Worm (Caenorhabditis elegans) whole organism, L4 larva: ENCODE data around the gene Y57A10C.10.
A peak's percentile ranks its signal among the peaks of the same experiment; 100 is the strongest.

ENCODE experiments used
- F37D6.2 ChIP-seq: sonication (generic microtip); optimal IDR thresholded peaks from 2 replicates; lab custom pipeline; 2016; ENCODE audit warnings: mild to moderate bottlenecking, missing genetic modification characterization, missing compliant biosample characterization
- F49E8.2 ChIP-seq: sonication (generic microtip); optimal IDR thresholded peaks from 2 replicates; lab custom pipeline; 2016; ENCODE audit warnings: missing compliant biosample characterization, mild to moderate bottlenecking, missing genetic modification characterization, borderline replicate concordance
- T20F7.1 ChIP-seq: fragments of 200-800 bp; sonication (Bioruptor generic); optimal IDR thresholded peaks from 2 replicates; lab custom pipeline; 2018; ENCODE audit warnings: mild to moderate bottlenecking, missing genetic modification characterization, missing compliant biosample characterization
- ceh-82 ChIP-seq: sonication (generic microtip); optimal IDR thresholded peaks from 2 replicates; lab custom pipeline; 2017; ENCODE audit warnings: missing biosample characterization, missing genetic modification characterization
- cey-2 ChIP-seq: sonication (generic microtip); optimal IDR thresholded peaks from 3 replicates; lab custom pipeline; 2017; ENCODE audit warnings: missing genetic modification characterization, mild to moderate bottlenecking, missing compliant biosample characterization, antibody characterized with exemption, borderline replicate concordance; ENCODE audit not compliant: insufficient read depth
- daf-12 ChIP-seq: fragments of 150-350 bp; optimal IDR thresholded peaks from 2 replicates; lab custom pipeline; 2014; ENCODE audit warnings: missing biosample characterization, missing genetic modification reagents, missing genetic modification characterization
- daf-16 ChIP-seq, 3 experiments: sonication (generic microtip); optimal IDR thresholded peaks; 2 replicates each; lab custom pipeline; 2016 to 2017; ENCODE audit warnings: missing genetic modification characterization in 3 of 3, missing genetic modification reagents in 3 of 3, mild to moderate bottlenecking in 2 of 3, missing compliant biosample characterization in 2 of 3, missing biosample characterization in 1 of 3, moderate library complexity in 1 of 3
- dmd-6 ChIP-seq: fragments of 200-800 bp; sonication (Bioruptor generic); IDR thresholded peaks from 2 replicates; pipeline ENCODE4 v1.3.6; 2022; ENCODE audit warnings: missing genetic modification reagents, missing genetic modification characterization, missing compliant biosample characterization
- dmd-8 ChIP-seq: fragments of 200-800 bp; sonication (Bioruptor generic); IDR thresholded peaks from 2 replicates; pipeline ENCODE4 v1.3.6; 2022; ENCODE audit warnings: missing genetic modification characterization, missing compliant biosample characterization
- dmd-9 ChIP-seq: fragments of 200-800 bp; sonication (Bioruptor generic); IDR thresholded peaks from 2 replicates; pipeline ENCODE4 v1.3.6; 2022; ENCODE audit warnings: missing genetic modification reagents, missing genetic modification characterization, missing compliant biosample characterization
- dve-1 ChIP-seq: sonication (generic microtip); optimal IDR thresholded peaks from 2 replicates; lab custom pipeline; 2017; ENCODE audit warnings: antibody characterized with exemption, mild to moderate bottlenecking, missing genetic modification characterization, missing compliant biosample characterization; ENCODE audit not compliant: insufficient read depth
- egl-27 ChIP-seq: sonication (generic microtip); optimal IDR thresholded peaks from 3 replicates; lab custom pipeline; 2017; ENCODE audit warnings: missing biosample characterization, missing genetic modification reagents, missing genetic modification characterization
- egl-43 ChIP-seq: fragments of 200-800 bp; sonication (Bioruptor generic); IDR thresholded peaks from 2 replicates; pipeline ENCODE4 v1.3.6; 2022; ENCODE audit warnings: missing genetic modification reagents, missing genetic modification characterization, missing compliant biosample characterization
- hlh-11 ChIP-seq: fragments of 200-800 bp; sonication (Bioruptor generic); optimal IDR thresholded peaks from 2 replicates; lab custom pipeline; 2018; ENCODE audit warnings: mild to moderate bottlenecking, missing genetic modification characterization, missing compliant biosample characterization
- hmg-1.1 ChIP-seq: fragments of 200-800 bp; sonication (Bioruptor generic); IDR thresholded peaks from 2 replicates; pipeline ENCODE4 v1.3.6; 2022; ENCODE audit warnings: missing genetic modification reagents, missing genetic modification characterization, missing compliant biosample characterization
- lim-7 ChIP-seq: fragments of 200-800 bp; sonication (Bioruptor generic); IDR thresholded peaks from 2 replicates; pipeline ENCODE4 v1.3.6; 2022; ENCODE audit warnings: missing genetic modification characterization, missing compliant biosample characterization
- lin-1 ChIP-seq: fragments of 200-800 bp; sonication (Bioruptor generic); IDR thresholded peaks from 2 replicates; pipeline ENCODE4 v1.3.6; 2022; ENCODE audit warnings: missing genetic modification reagents, missing genetic modification characterization, missing compliant biosample characterization
- lin-13 ChIP-seq: fragments of 150-350 bp; optimal IDR thresholded peaks from 2 replicates; lab custom pipeline; 2014; ENCODE audit warnings: missing biosample characterization, missing genetic modification reagents, missing genetic modification characterization
- lsy-2 ChIP-seq, 2 experiments: fragments of 150-350 bp in 1 of 2; sonication (generic microtip) in 1 of 2; optimal IDR thresholded peaks; 2 replicates each; lab custom pipeline; 2014 to 2017; ENCODE audit warnings: missing biosample characterization in 2 of 2, missing genetic modification characterization in 2 of 2
- mep-1 ChIP-seq: fragments of 150-350 bp; sonication (generic microtip); optimal IDR thresholded peaks from 3 replicates; lab custom pipeline; 2014; ENCODE audit warnings: missing biosample characterization, missing genetic modification characterization
- mes-2 ChIP-seq: sonication (generic microtip); optimal IDR thresholded peaks from 2 replicates; lab custom pipeline; 2016; ENCODE audit warnings: missing genotype, mild to moderate bottlenecking, missing genetic modification characterization, missing compliant biosample characterization; ENCODE audit not compliant: poor library complexity, severe bottlenecking
- nhr-10 ChIP-seq: fragments of 150-350 bp; optimal IDR thresholded peaks from 2 replicates; lab custom pipeline; 2014; ENCODE audit warnings: missing biosample characterization, missing genetic modification characterization
- nhr-102 ChIP-seq: sonication (generic microtip); optimal IDR thresholded peaks from 2 replicates; lab custom pipeline; 2016; ENCODE audit warnings: mild to moderate bottlenecking, missing genetic modification characterization, moderate library complexity, missing compliant biosample characterization
- nhr-28 ChIP-seq: fragments of 150-350 bp; optimal IDR thresholded peaks from 2 replicates; lab custom pipeline; 2014; ENCODE audit warnings: missing biosample characterization, missing genetic modification characterization
- nhr-42 ChIP-seq: fragments of 200-800 bp; sonication (Bioruptor generic); IDR thresholded peaks from 2 replicates; pipeline ENCODE4 v1.3.6; 2022; ENCODE audit warnings: missing genetic modification characterization, missing compliant biosample characterization
- nhr-6 ChIP-seq: fragments of 150-350 bp; optimal IDR thresholded peaks from 2 replicates; lab custom pipeline; 2014; ENCODE audit warnings: missing biosample characterization, missing genetic modification characterization
- nhr-77 ChIP-seq: fragments of 150-350 bp; optimal IDR thresholded peaks from 2 replicates; lab custom pipeline; 2014; ENCODE audit warnings: missing biosample characterization, missing genetic modification characterization
- pha-4 ChIP-seq, 2 experiments: fragments of 150-350 bp in 1 of 2; fragments of 200-800 bp in 1 of 2; sonication (Bioruptor generic) in 1 of 2; IDR thresholded peaks in 1 of 2; optimal IDR thresholded peaks in 1 of 2; 2 replicates each; pipeline versions ENCODE4 v1.3.6 to Lab custom; 2014 to 2022; ENCODE audit warnings: missing genetic modification characterization in 2 of 2, missing genetic modification reagents in 2 of 2, missing biosample characterization in 1 of 2, missing compliant biosample characterization in 1 of 2
- pqm-1 ChIP-seq: sonication (generic microtip); optimal IDR thresholded peaks from 2 replicates; lab custom pipeline; 2017; ENCODE audit warnings: missing biosample characterization, missing genetic modification characterization
- sdz-12 ChIP-seq: fragments of 200-800 bp; sonication (Bioruptor generic); optimal IDR thresholded peaks from 2 replicates; lab custom pipeline; 2018; ENCODE audit warnings: mild to moderate bottlenecking, missing genetic modification characterization, missing compliant biosample characterization
- set-16 ChIP-seq: fragments of 200-800 bp; sonication (Bioruptor generic); IDR thresholded peaks from 2 replicates; pipeline ENCODE4 v1.3.6; 2022; ENCODE audit warnings: missing genetic modification reagents, missing genetic modification characterization, missing compliant biosample characterization
- skn-1 ChIP-seq: fragments of 150-350 bp; optimal IDR thresholded peaks from 2 replicates; lab custom pipeline; 2014; ENCODE audit warnings: missing biosample characterization, missing genetic modification characterization
- unc-39 ChIP-seq: sonication (generic microtip); optimal IDR thresholded peaks from 2 replicates; lab custom pipeline; 2017; ENCODE audit warnings: missing biosample characterization, missing genetic modification characterization
- unc-62 ChIP-seq, 3 experiments: fragments of 150-350 bp in 1 of 3; sonication (generic microtip); optimal IDR thresholded peaks in 2 of 3; peaks in 1 of 3; 1 replicate in 1 of 3; 2 replicates in 2 of 3; lab custom pipeline; 2014 to 2017; ENCODE audit warnings: missing biosample characterization in 3 of 3, missing genetic modification characterization in 3 of 3, missing genetic modification reagents in 3 of 3, missing genotype in 1 of 3
- vab-7 ChIP-seq: fragments of 200-800 bp; sonication (Bioruptor generic); IDR thresholded peaks from 2 replicates; pipeline ENCODE4 v1.3.6; 2022; ENCODE audit warnings: missing genetic modification reagents, missing genetic modification characterization, missing compliant biosample characterization

Gene Y57A10C.10

ce11 chrII:12436717-12437116 is 4.3 kb downstream of the Y57A10C.10 start:
- no peak for TF ChIP-seq mes-2 (tag; lab: Kevin White, UChicago)
- no peak for TF ChIP-seq sdz-12
- TF ChIP-seq lim-7 (GFP tag; lab: Robert Waterston, UW) = 0 out of 2 replicates have a peak, but pooled peaks have one; percentile 32

ce11 chrII:12435202-12435872 is 5.7 kb downstream of the Y57A10C.10 start:
- TF ChIP-seq nhr-42 (GFP tag; lab: Robert Waterston, UW) = no peak
- TF ChIP-seq mes-2 (tag; lab: Kevin White, UChicago) = no peak
- TF ChIP-seq ceh-82 (tag; lab: Kevin White, UChicago) = no peak
- TF ChIP-seq skn-1 (tag; lab: Kevin White, UChicago) = no peak
- no peak for TF ChIP-seq hmg-1.1 (GFP tag; lab: Robert Waterston, UW)
- TF ChIP-seq lim-7 (GFP tag; lab: Robert Waterston, UW) = peak; percentile 63; the same call in 1 of the 2 replicates
- no peak for TF ChIP-seq sdz-12
- 0 out of 2 replicates have a peak, but pooled peaks have one; percentile 47 for TF ChIP-seq dmd-8 (GFP tag; lab: Robert Waterston, UW)
- no peak for TF ChIP-seq unc-62 (GFP tag; optimal IDR thresholded peaks at IDR 0.05 in 1 of 2; lab: Kevin White, UChicago)
- no peak for TF ChIP-seq unc-62 (tag; optimal IDR thresholded peaks at IDR 0.05; lab: Kevin White, UChicago)
- peak; percentile 18; the same call in 1 of the 2 replicates for TF ChIP-seq pha-4 (GFP tag; IDR thresholded peaks at IDR 0.05; lab: Robert Waterston, UW)
- no peak for TF ChIP-seq pha-4 (tag; optimal IDR thresholded peaks at IDR 0.05; lab: Kevin White, UChicago)
- peak; percentile 42; the same call in 1 of the 2 replicates for TF ChIP-seq vab-7 (GFP tag; lab: Robert Waterston, UW)
- TF ChIP-seq lin-1 (GFP tag; lab: Robert Waterston, UW) = no peak
- TF ChIP-seq egl-27 (tag; lab: Kevin White, UChicago) = no peak
- TF ChIP-seq egl-43 (GFP tag; lab: Robert Waterston, UW) = peak; percentile 57; the same call in 1 of the 2 replicates
- 0 out of 2 replicates have a peak, but pooled peaks have one; percentile 61 for TF ChIP-seq dmd-9
- TF ChIP-seq nhr-10 (tag; lab: Kevin White, UChicago) = no peak
- peak; percentile 62 for TF ChIP-seq set-16 (GFP tag; lab: Robert Waterston, UW)

- TF ChIP-seq unc-39 (tag; lab: Kevin White, UChicago) = no peak
- peak in 1 of 2 experiments; percentile 70 for TF ChIP-seq unc-62 (GFP tag; optimal IDR thresholded peaks at IDR 0.05 in 1 of 2; lab: Kevin White, UChicago)
- no peak for TF ChIP-seq unc-62 (tag; optimal IDR thresholded peaks at IDR 0.05; lab: Kevin White, UChicago)
- TF ChIP-seq mes-2 (tag; lab: Kevin White, UChicago) = no peak
These were observed 8.7 kb downstream of the Y57A10C.10 start, which contains the start of gene dct-12 for ce11 chrII:12432356-12432755. Gene dct-12, minus strand, starts transcription at chrII:12432456.

ce11 chrII:12429743-12430142 is 11.3 kb downstream of the Y57A10C.10 start, which contains the start of gene Y57A10C.8:
Gene Y57A10C.8, minus strand, starts transcription at chrII:12429843.
- no peak for TF ChIP-seq T20F7.1 (GFP tag; lab: Kevin White, UChicago)
- TF ChIP-seq unc-62 (GFP tag; optimal IDR thresholded peaks at IDR 0.05 in 1 of 2; lab: Kevin White, UChicago) = peak in 1 of 2 experiments; percentile 8
- TF ChIP-seq unc-62 (tag; optimal IDR thresholded peaks at IDR 0.05; lab: Kevin White, UChicago) = no peak

- peak in 1 of 2 experiments; percentile 40 for TF ChIP-seq lsy-2 (tag; optimal IDR thresholded peaks at IDR 0.05; lab: Kevin White, UChicago)
- peak; percentile 93 for TF ChIP-seq dve-1 (tag; lab: Kevin White, UChicago)
- TF ChIP-seq lin-13 (GFP tag; lab: Kevin White, UChicago) = no peak
- TF ChIP-seq mep-1 (tag; lab: Kevin White, UChicago) = peak; percentile 53
- TF ChIP-seq nhr-102 (tag; lab: Kevin White, UChicago) = peak; percentile 6
- peak; percentile 100 for TF ChIP-seq nhr-28 (tag; lab: Kevin White, UChicago)
- TF ChIP-seq pqm-1 (tag; lab: Kevin White, UChicago) = peak; percentile 76
- peak; percentile 70 for TF ChIP-seq hlh-11
- TF ChIP-seq cey-2 (tag; lab: Kevin White, UChicago) = peak; percentile 40
- peak; percentile 72 for TF ChIP-seq nhr-77 (tag; lab: Kevin White, UChicago)
- peak; percentile 74 for TF ChIP-seq dmd-6 (GFP tag; lab: Robert Waterston, UW)
- TF ChIP-seq F37D6.2 (tag; lab: Kevin White, UChicago) = no peak
- peak; percentile 36 for TF ChIP-seq nhr-6
- TF ChIP-seq mes-2 (tag; lab: Kevin White, UChicago) = peak; percentile 45
- TF ChIP-seq daf-16 (GFP tag; optimal IDR thresholded peaks at IDR 0.05; lab: Kevin White, UChicago) = no peak
- peak; percentile 75 for TF ChIP-seq daf-16 (tag; optimal IDR thresholded peaks at IDR 0.05; lab: Kevin White, UChicago)
- no peak for TF ChIP-seq F49E8.2 (tag; lab: Kevin White, UChicago)
- TF ChIP-seq daf-12 (tag; lab: Kevin White, UChicago) = no peak
- TF ChIP-seq, all 104 proteins: peak for 13
These were observed 15.3 kb downstream of the Y57A10C.10 start, which contains the start of gene daf-22 for ce11 chrII:12425644-12426222. Gene daf-22, minus strand, starts transcription at chrII:12425694.
